Fruit fly (Drosophila melanogaster) whole organism, embryonic: ENCODE results near the gene CG17027.

ENCODE experiments used
- Ada2b ChIP-seq: fragments of 200-800 bp; sonication (Bioruptor generic); IDR thresholded peaks from 2 replicates; pipeline ENCODE4 v1.3.6; 2022; ENCODE audit warnings: missing biosample characterization, missing genetic modification characterization
- Aef1 ChIP-seq: fragments of 200-800 bp; sonication (Bioruptor generic); IDR thresholded peaks from 3 replicates; pipeline ENCODE4 v1.3.6; 2022; ENCODE audit warnings: missing biosample characterization, missing genetic modification characterization
- Awh ChIP-seq: fragments of 200-800 bp; sonication (Bioruptor generic); IDR thresholded peaks from 2 replicates; pipeline ENCODE4, ENCODE4 v1.3.6; 2022; ENCODE audit warnings: missing biosample characterization, missing genetic modification characterization
- Bdp1 ChIP-seq: fragments of 200-800 bp; sonication (Bioruptor generic); optimal IDR thresholded peaks from 3 replicates; lab custom pipeline; 2016; ENCODE audit warnings: missing biosample characterization, missing genetic modification characterization
- BtbVII ChIP-seq: fragments of 200-800 bp; sonication (Bioruptor generic); optimal IDR thresholded peaks from 3 replicates; lab custom pipeline; 2017; ENCODE audit warnings: missing biosample characterization, mild to moderate bottlenecking, missing genetic modification characterization
- CG10209 ChIP-seq: fragments of 200-800 bp; sonication (Bioruptor generic); optimal IDR thresholded peaks from 3 replicates; lab custom pipeline; 2017; ENCODE audit warnings: missing biosample characterization, mild to moderate bottlenecking, missing genetic modification characterization, missing genetic modification reagents
- CG1024 ChIP-seq: fragments of 200-800 bp; sonication (Bioruptor generic); IDR thresholded peaks from 2 replicates; pipeline ENCODE4 v1.3.6; 2022; ENCODE audit warnings: missing biosample characterization, missing genetic modification characterization
- CG12744 ChIP-seq: fragments of 200-800 bp; sonication (Bioruptor generic); optimal IDR thresholded peaks from 2 replicates; lab custom pipeline; 2016; ENCODE audit warnings: missing biosample characterization, missing genetic modification characterization
- CG17385 ChIP-seq: fragments of 200-800 bp; sonication (Bioruptor generic); optimal IDR thresholded peaks from 3 replicates; lab custom pipeline; 2018; ENCODE audit warnings: missing biosample characterization, mild to moderate bottlenecking, missing genetic modification characterization
- CG18619 ChIP-seq: fragments of 200-800 bp; sonication (Bioruptor generic); optimal IDR thresholded peaks from 3 replicates; lab custom pipeline; 2017; ENCODE audit warnings: missing biosample characterization, mild to moderate bottlenecking, missing genetic modification characterization
- CG2199 ChIP-seq: fragments of 200-800 bp; sonication (Bioruptor generic); IDR thresholded peaks from 3 replicates; pipeline ENCODE4 v1.3.6; 2022; ENCODE audit warnings: missing biosample characterization, missing genetic modification characterization
- CG2678 ChIP-seq: fragments of 200-800 bp; sonication (Bioruptor generic); optimal IDR thresholded peaks from 3 replicates; lab custom pipeline; 2019; ENCODE audit warnings: missing biosample characterization, mild to moderate bottlenecking, missing genetic modification characterization, moderate library complexity
- CG30403 ChIP-seq: fragments of 200-800 bp; sonication (Bioruptor generic); optimal IDR thresholded peaks from 3 replicates; lab custom pipeline; 2016; ENCODE audit warnings: missing biosample characterization, missing genetic modification characterization
- CG3065 ChIP-seq: fragments of 200-800 bp; sonication (Bioruptor generic); optimal IDR thresholded peaks from 2 replicates; lab custom pipeline; 2016; ENCODE audit warnings: missing biosample characterization, missing genetic modification characterization
- CG33213 ChIP-seq: fragments of 200-800 bp; sonication (Bioruptor generic); optimal IDR thresholded peaks from 3 replicates; lab custom pipeline; 2016; ENCODE audit warnings: missing biosample characterization, missing genetic modification characterization
- CG43689 ChIP-seq: fragments of 200-800 bp; sonication (Bioruptor generic); IDR thresholded peaks from 2 replicates; pipeline ENCODE4 v1.3.6; 2022; ENCODE audit warnings: missing biosample characterization, missing genetic modification characterization
- CG6272 ChIP-seq: fragments of 200-800 bp; sonication (Bioruptor generic); IDR thresholded peaks from 2 replicates; pipeline ENCODE4 v1.3.6; 2022; ENCODE audit warnings: missing biosample characterization, missing genetic modification characterization
- CG7928 ChIP-seq: fragments of 200-800 bp; sonication (Bioruptor generic); optimal IDR thresholded peaks from 2 replicates; lab custom pipeline; 2017; ENCODE audit warnings: missing biosample characterization, mild to moderate bottlenecking, missing genetic modification characterization
- CG9817 ChIP-seq: fragments of 200-800 bp; sonication (Bioruptor generic); optimal IDR thresholded peaks from 2 replicates; lab custom pipeline; 2018; ENCODE audit warnings: missing biosample characterization, mild to moderate bottlenecking, missing genetic modification characterization, moderate library complexity
- CG9876 ChIP-seq: fragments of 200-800 bp; sonication (Bioruptor generic); optimal IDR thresholded peaks from 2 replicates; lab custom pipeline; 2016; ENCODE audit warnings: missing biosample characterization, missing genetic modification characterization
- ERR ChIP-seq: fragments of 200-800 bp; sonication (Bioruptor generic); optimal IDR thresholded peaks from 2 replicates; lab custom pipeline; 2016; ENCODE audit warnings: missing biosample characterization, missing genetic modification characterization
- Hey ChIP-seq: fragments of 200-800 bp; sonication (Bioruptor generic); optimal IDR thresholded peaks from 3 replicates; lab custom pipeline; 2018; ENCODE audit warnings: missing biosample characterization, mild to moderate bottlenecking, missing genetic modification characterization
- HmgD ChIP-seq: fragments of 200-800 bp; sonication (Bioruptor generic); optimal IDR thresholded peaks from 3 replicates; lab custom pipeline; 2016; ENCODE audit warnings: missing biosample characterization, missing genetic modification characterization
- Hmx ChIP-seq: fragments of 200-800 bp; sonication (Bioruptor generic); optimal IDR thresholded peaks from 2 replicates; lab custom pipeline; 2016; ENCODE audit warnings: missing biosample characterization, missing genetic modification characterization
- MESR4 ChIP-seq: fragments of 200-800 bp; sonication (Bioruptor generic); optimal IDR thresholded peaks from 2 replicates; lab custom pipeline; 2018; ENCODE audit warnings: missing biosample characterization, mild to moderate bottlenecking, missing genetic modification characterization, moderate library complexity
- Med ChIP-seq: fragments of 200-800 bp; sonication (Bioruptor generic); peaks from one replicate; lab custom pipeline; 2016; ENCODE audit warnings: missing biosample characterization, missing genetic modification characterization, mild to moderate bottlenecking, inconsistent platforms, moderate library complexity
- Meics ChIP-seq: fragments of 200-800 bp; sonication (Bioruptor generic); optimal IDR thresholded peaks from 2 replicates; lab custom pipeline; 2017; ENCODE audit warnings: missing biosample characterization, mild to moderate bottlenecking, missing genetic modification characterization
- Scr ChIP-seq: fragments of 200-800 bp; sonication (Bioruptor generic); IDR thresholded peaks from 2 replicates; pipeline ENCODE4 v1.3.6; 2022; ENCODE audit warnings: missing biosample characterization, missing genetic modification characterization; ENCODE audit not compliant: partially characterized antibody
- Sox102F ChIP-seq: fragments of 200-800 bp; sonication (Bioruptor generic); optimal IDR thresholded peaks from 2 replicates; lab custom pipeline; 2018; ENCODE audit warnings: missing biosample characterization, mild to moderate bottlenecking, missing genetic modification characterization, moderate library complexity
- Spps ChIP-seq: fragments of 200-800 bp; sonication (Bioruptor generic); optimal IDR thresholded peaks from 2 replicates; lab custom pipeline; 2018; ENCODE audit warnings: missing biosample characterization, mild to moderate bottlenecking, missing genetic modification characterization
- Xbp1 ChIP-seq: fragments of 200-800 bp; sonication (Bioruptor generic); optimal IDR thresholded peaks from 3 replicates; lab custom pipeline; 2016; ENCODE audit warnings: missing biosample characterization, mild to moderate bottlenecking, missing genetic modification characterization
- Xrp1 ChIP-seq: fragments of 200-800 bp; sonication (Bioruptor generic); IDR thresholded peaks from 2 replicates; pipeline ENCODE4 v1.3.6; 2022; ENCODE audit warnings: missing biosample characterization, missing genetic modification characterization
- YL-1 ChIP-seq: fragments of 200-800 bp; sonication (Bioruptor generic); optimal IDR thresholded peaks from 3 replicates; lab custom pipeline; 2017; ENCODE audit warnings: missing biosample characterization, mild to moderate bottlenecking, missing genetic modification characterization
- cad ChIP-seq: fragments of >200 bp; optimal IDR thresholded peaks from 2 replicates; lab custom pipeline; 2017; ENCODE audit warnings: missing biosample characterization, missing genetic modification characterization
- crc ChIP-seq: fragments of 200-800 bp; sonication (Bioruptor generic); optimal IDR thresholded peaks from 2 replicates; lab custom pipeline; 2016; ENCODE audit warnings: missing biosample characterization, missing genetic modification characterization
- gem ChIP-seq: fragments of 200-800 bp; sonication (Bioruptor generic); optimal IDR thresholded peaks from 2 replicates; lab custom pipeline; 2019; ENCODE audit warnings: missing biosample characterization, mild to moderate bottlenecking, missing genetic modification characterization, moderate library complexity
- knrl ChIP-seq: fragments of 200-800 bp; sonication (Bioruptor generic); IDR thresholded peaks from 3 replicates; pipeline ENCODE4 v1.3.6; 2022; ENCODE audit warnings: missing biosample characterization, missing genetic modification characterization; ENCODE audit not compliant: partially characterized antibody
- luna ChIP-seq: fragments of 200-800 bp; sonication (Bioruptor generic); optimal IDR thresholded peaks from 2 replicates; lab custom pipeline; 2016; ENCODE audit warnings: missing biosample characterization, missing genetic modification characterization
- pan ChIP-seq, 4 experiments: fragments of >200 bp in 3 of 4; fragments of 200-800 bp in 1 of 4; sonication (Bioruptor generic) in 1 of 4; optimal IDR thresholded peaks in 3 of 4; IDR thresholded peaks in 1 of 4; 2 replicates each; pipeline versions ENCODE4 v1.3.6 to Lab custom; 2017 to 2022; ENCODE audit warnings: missing biosample characterization in 2 of 4, missing genetic modification characterization in 2 of 4, mixed read lengths in 1 of 4
- peb ChIP-seq: fragments of 200-800 bp; sonication (Bioruptor generic); IDR thresholded peaks from 2 replicates; pipeline ENCODE4 v1.3.6; 2022; ENCODE audit warnings: missing biosample characterization, missing genetic modification characterization
- pho ChIP-seq: fragments of 200-800 bp; sonication (Bioruptor generic); optimal IDR thresholded peaks from 2 replicates; lab custom pipeline; 2016; ENCODE audit warnings: missing biosample characterization, missing genetic modification characterization
- phol ChIP-seq: fragments of 200-800 bp; sonication (Bioruptor generic); optimal IDR thresholded peaks from 3 replicates; lab custom pipeline; 2018; ENCODE audit warnings: missing biosample characterization, mild to moderate bottlenecking, missing genetic modification characterization, moderate library complexity
- psq ChIP-seq: fragments of 200-800 bp; sonication (Bioruptor generic); optimal IDR thresholded peaks from 2 replicates; lab custom pipeline; 2017; ENCODE audit warnings: missing biosample characterization, missing genetic modification characterization
- sc ChIP-seq, 3 experiments: fragments of >200 bp in 2 of 3; fragments of 200-800 bp in 1 of 3; sonication (Bioruptor generic) in 1 of 3; optimal IDR thresholded peaks; 2 replicates in 2 of 3; 3 replicates in 1 of 3; lab custom pipeline; 2017; ENCODE audit warnings: mild to moderate bottlenecking in 1 of 3, missing biosample characterization in 1 of 3, missing genetic modification characterization in 1 of 3, missing genetic modification reagents in 1 of 3
- tio ChIP-seq: fragments of 200-800 bp; sonication (Bioruptor generic); optimal IDR thresholded peaks from 2 replicates; lab custom pipeline; 2017; ENCODE audit warnings: missing biosample characterization, missing genetic modification characterization, inconsistent platforms
- tll ChIP-seq, 2 experiments: fragments of 200-800 bp in 1 of 2; fragments of >200 bp in 1 of 2; sonication (Bioruptor generic) in 1 of 2; optimal IDR thresholded peaks; 2 replicates each; lab custom pipeline; 2017 to 2019; ENCODE audit warnings: missing biosample characterization in 2 of 2, missing genetic modification characterization in 2 of 2, mild to moderate bottlenecking in 1 of 2, moderate library complexity in 1 of 2
- usp ChIP-seq: fragments of >200 bp; optimal IDR thresholded peaks from 2 replicates; lab custom pipeline; 2017; ENCODE audit warnings: missing biosample characterization, missing genetic modification characterization

The CG17027 gene

dm6 chr3L:16025020-16025680 lies 45.2 kb downstream of the CG17027 start (continued):
- TF ChIP-seq CG9817 (tag; lab: Kevin White, UChicago) (no peak), CG1024 (GFP tag; lab: Robert Waterston, UW) (no peak), Meics (GFP tag; lab: Kevin White, UChicago) (no peak), crc (GFP tag; lab: Kevin White, UChicago) (no peak), knrl (GFP tag; lab: Robert Waterston, UW) (no peak), psq (GFP tag; lab: Kevin White, UChicago) (no peak), CG6272 (GFP tag; lab: Robert Waterston, UW) (no peak), tio (GFP tag; lab: Kevin White, UChicago) (no peak), Spps (tag; lab: Kevin White, UChicago) (no peak), CG43689 (no peak), Scr (GFP tag; lab: Robert Waterston, UW) (no peak), CG33213 (GFP tag; lab: Kevin White, UChicago) (no peak), pan (optimal IDR thresholded peaks at IDR 0.05; lab: Kevin White, UChicago) (peak in 1 of 2 experiments; percentile 59), pan (GFP tag; optimal IDR thresholded peaks at IDR 0.05 in 1 of 2, IDR thresholded peaks at IDR 0.05 in 1 of 2) (peak in 1 of 2 experiments; percentile 67), BtbVII (GFP tag; lab: Kevin White, UChicago) (no peak), Aef1 (no peak), Xbp1 (GFP tag; lab: Kevin White, UChicago) (no peak), CG17385 (GFP tag; lab: Kevin White, UChicago) (no peak), CG7928 (GFP tag; lab: Kevin White, UChicago) (no peak), CG2199 (GFP tag; lab: Robert Waterston, UW) (no peak), usp (GFP tag; lab: Kevin White, UChicago) (no peak), tll (GFP tag; optimal IDR thresholded peaks at IDR 0.05; lab: Kevin White, UChicago) (peak in 1 of 2 experiments; percentile 96), cad (GFP tag; lab: Kevin White, UChicago) (peak; percentile 95), pho (GFP tag; lab: Kevin White, UChicago) (no peak), sc (optimal IDR thresholded peaks at IDR 0.05; lab: Kevin White, UChicago) (no peak), sc (GFP tag; optimal IDR thresholded peaks at IDR 0.05; lab: Kevin White, UChicago) (no peak), HmgD (no peak), Med (GFP tag; lab: Kevin White, UChicago) (peak; percentile 9)

DNA sequence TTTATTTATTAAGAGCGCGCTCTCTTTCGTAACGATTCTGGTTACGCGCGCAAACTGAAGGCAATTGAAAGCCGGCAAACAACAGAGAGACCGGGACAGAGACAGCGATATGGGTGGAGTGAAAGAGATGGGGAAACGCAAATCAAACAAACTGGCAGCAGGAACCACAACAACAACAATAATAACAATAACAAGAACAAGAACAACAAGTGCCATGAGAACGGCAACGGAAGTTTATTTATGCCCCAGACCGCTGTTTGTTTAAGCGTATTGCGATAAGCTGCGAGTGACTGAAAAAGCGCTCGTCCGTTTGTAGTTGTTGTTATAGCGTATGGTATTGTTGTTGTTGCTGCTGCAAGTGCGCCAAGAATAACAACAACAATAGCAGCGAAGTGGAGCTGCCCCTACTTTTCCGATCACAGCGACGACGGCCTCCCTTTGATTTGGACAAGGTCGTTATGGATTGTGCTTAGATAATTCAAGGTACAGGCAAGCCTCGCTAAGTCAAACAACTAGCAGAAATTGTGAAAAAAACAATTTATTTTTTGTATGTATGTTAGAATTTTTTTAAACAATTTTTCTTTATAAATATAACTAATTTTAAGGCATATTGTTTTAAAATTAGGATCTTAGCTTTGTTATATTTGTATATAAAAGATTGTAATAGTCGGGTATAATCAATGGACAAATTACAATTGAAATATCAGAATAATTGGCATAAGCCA lies 46.3 kb downstream of the CG17027 start:
- TF ChIP-seq knrl (GFP tag; lab: Robert Waterston, UW) (no peak), luna (peak; percentile 14), YL-1 (peak; percentile 31), Hey (tag; lab: Kevin White, UChicago) (peak; percentile 80), Ada2b (GFP tag; lab: Robert Waterston, UW) (peak; percentile 25; the same call in 1 of the 2 replicates), peb (no peak), Awh (GFP tag; lab: Robert Waterston, UW) (peak; percentile 72; the same call in 1 of the 2 replicates), phol (tag; lab: Kevin White, UChicago) (peak; percentile 36), CG2678 (tag; lab: Kevin White, UChicago) (peak; percentile 61), Hmx (GFP tag; lab: Kevin White, UChicago) (no peak), MESR4 (GFP tag; lab: Kevin White, UChicago) (no peak), gem (peak; percentile 60), CG18619 (peak; percentile 54), CG9876 (GFP tag; lab: Kevin White, UChicago) (peak; percentile 44), ERR (GFP tag; lab: Kevin White, UChicago) (peak; percentile 52), CG10209 (GFP tag; lab: Kevin White, UChicago) (peak; percentile 70), CG3065 (peak; percentile 7), Bdp1 (GFP tag; lab: Kevin White, UChicago) (peak; percentile 59), CG12744 (GFP tag; lab: Kevin White, UChicago) (peak; percentile 67), Sox102F (peak; percentile 9), CG30403 (GFP tag; lab: Kevin White, UChicago) (peak; percentile 20), Xrp1 (peak; percentile 85)
